Fruit fly (Drosophila melanogaster) whole organism, adult: ENCODE measurements around the gene robl37BC.

Experiments used
- CG11617 ChIP-seq: fragments of 200-800 bp; sonication (Bioruptor generic); optimal IDR thresholded peaks from 2 replicates; lab custom pipeline; 2017; ENCODE audit warnings: mild to moderate bottlenecking, missing biosample characterization, missing genetic modification reagents, missing genetic modification characterization
- CG14711 ChIP-seq: fragments of 200-800 bp; sonication (Bioruptor generic); optimal IDR thresholded peaks from 2 replicates; lab custom pipeline; 2018; ENCODE audit warnings: missing biosample characterization, mild to moderate bottlenecking, missing genetic modification characterization, moderate library complexity
- CG33017 ChIP-seq: fragments of 200-800 bp; sonication (Bioruptor generic); optimal IDR thresholded peaks from 2 replicates; lab custom pipeline; 2018; ENCODE audit warnings: missing biosample characterization, mild to moderate bottlenecking, missing genetic modification characterization, moderate library complexity
- CG5204 ChIP-seq: fragments of 200-800 bp; sonication (Bioruptor generic); optimal IDR thresholded peaks from 2 replicates; lab custom pipeline; 2016; ENCODE audit warnings: missing biosample characterization, missing genetic modification characterization
- Clk ChIP-seq: fragments of 200-800 bp; sonication (Bioruptor generic); optimal IDR thresholded peaks from 2 replicates; lab custom pipeline; 2017; ENCODE audit warnings: missing biosample characterization, missing genetic modification characterization
- Crg-1 ChIP-seq: fragments of 200-800 bp; sonication (Bioruptor generic); optimal IDR thresholded peaks from 2 replicates; lab custom pipeline; 2016; ENCODE audit warnings: missing biosample characterization, missing genetic modification characterization
- Hr96 ChIP-seq: fragments of 200-800 bp; sonication (Bioruptor generic); optimal IDR thresholded peaks from 2 replicates; lab custom pipeline; 2016; ENCODE audit warnings: missing biosample characterization, missing genetic modification characterization
- cic ChIP-seq: fragments of 200-800 bp; sonication (Bioruptor generic); optimal IDR thresholded peaks from 2 replicates; lab custom pipeline; 2017; ENCODE audit warnings: missing biosample characterization, mild to moderate bottlenecking, missing genetic modification characterization, moderate library complexity
- cnc ChIP-seq, 2 experiments: fragments of >200 bp; optimal IDR thresholded peaks; 2 replicates each; lab custom pipeline; 2017
- ovo ChIP-seq: fragments of 200-800 bp; sonication (Bioruptor generic); optimal IDR thresholded peaks from 2 replicates; lab custom pipeline; 2016; ENCODE audit warnings: missing biosample characterization, missing genetic modification characterization
- pad ChIP-seq: fragments of 200-800 bp; sonication (Bioruptor generic); optimal IDR thresholded peaks from 3 replicates; lab custom pipeline; 2017; ENCODE audit warnings: missing biosample characterization, missing genetic modification characterization, mild to moderate bottlenecking, moderate library complexity, missing genetic modification reagents

- no peak for TF ChIP-seq Crg-1 (GFP tag; lab: Kevin White, UChicago)
- no peak for TF ChIP-seq cnc (optimal IDR thresholded peaks at IDR 0.05; lab: Kevin White, UChicago)
- no peak for TF ChIP-seq CG14711 (tag; lab: Kevin White, UChicago)
- no peak for TF ChIP-seq CG33017 (tag; lab: Kevin White, UChicago)
- TF ChIP-seq CG5204 (GFP tag; lab: Kevin White, UChicago): no peak
- no peak for TF ChIP-seq pad (GFP tag; lab: Kevin White, UChicago)
- TF ChIP-seq CG11617: no peak
- TF ChIP-seq Clk (GFP tag; lab: Kevin White, UChicago): no peak
- no peak for TF ChIP-seq Hr96
- TF ChIP-seq cic (GFP tag; lab: Kevin White, UChicago): no peak
- no peak for TF ChIP-seq ovo (GFP tag; lab: Kevin White, UChicago)
These were observed 14.0 kb downstream of the robl37BC start for dm6 chr2L:19024744-19025059.
